1 fruit fly cellular context compared by ENCODE assay signal in the genomic region with DNA sequence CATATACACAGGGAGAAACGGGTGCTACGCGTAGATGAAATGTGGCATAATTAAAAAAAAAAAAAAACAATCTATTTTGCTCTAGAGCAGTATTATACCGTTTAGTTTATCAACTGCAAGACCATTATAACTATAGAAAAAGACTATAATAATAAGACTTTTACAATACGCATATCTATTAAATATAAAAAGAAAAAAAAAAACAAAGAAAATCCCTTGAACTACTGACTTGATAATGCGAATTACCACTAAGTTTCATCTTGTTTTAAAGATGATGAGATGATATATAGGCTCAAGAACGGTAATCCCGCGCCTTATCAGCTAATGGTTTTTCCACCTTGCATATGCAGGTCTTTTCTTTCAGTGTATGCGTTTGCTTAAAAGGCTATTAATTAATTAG.
A peak's percentile ranks its signal among the peaks of the same experiment; 100 is the strongest.
TF ChIP-seq lines count a peak whose summit lies in the region.

No protein-coding gene starts in this region.

TF ChIP-seq in whole organism, embryonic, 481 proteins besides CTCF, POLR2A, EP300 and RAD21 (continued from another document):
- peak; percentile 12 for TF ChIP-seq unpg (GFP tag; optimal IDR thresholded peaks at IDR 0.05; lab: Kevin White, UChicago)
- TF ChIP-seq CG31441 (GFP tag; IDR thresholded peaks at IDR 0.05; lab: Robert Waterston, UW): peak; percentile 48
- no peak for TF ChIP-seq psq (GFP tag; optimal IDR thresholded peaks at IDR 0.05; lab: Kevin White, UChicago)
- no peak for TF ChIP-seq CG5180 (GFP tag; optimal IDR thresholded peaks at IDR 0.05; lab: Kevin White, UChicago)
- TF ChIP-seq Kr (GFP tag; optimal IDR thresholded peaks at IDR 0.05; lab: Kevin White, UChicago): no peak
- peak; percentile 42 for TF ChIP-seq Sox102F (GFP tag; optimal IDR thresholded peaks at IDR 0.05; lab: Kevin White, UChicago)
- no peak for TF ChIP-seq Taf1 (GFP tag; IDR thresholded peaks at IDR 0.05; lab: Robert Waterston, UW)
- peak; percentile 39 for TF ChIP-seq Hmr (GFP tag; optimal IDR thresholded peaks at IDR 0.05; lab: Kevin White, UChicago)
- TF ChIP-seq maf-S (GFP tag; optimal IDR thresholded peaks at IDR 0.05; lab: Kevin White, UChicago): no peak
- TF ChIP-seq esg (GFP tag; conservative IDR thresholded peaks at IDR 0.05; lab: Robert Waterston, UW): peak; percentile 27; the same call in 1 of the 2 replicates
- peak; percentile 44 for TF ChIP-seq CG2120 (GFP tag; optimal IDR thresholded peaks at IDR 0.05; lab: Kevin White, UChicago)
- TF ChIP-seq stwl (tag; optimal IDR thresholded peaks at IDR 0.05; lab: Kevin White, UChicago): no peak
- TF ChIP-seq CG6272 (GFP tag; IDR thresholded peaks at IDR 0.05; lab: Robert Waterston, UW): no peak
- TF ChIP-seq pnt (GFP tag; optimal IDR thresholded peaks at IDR 0.05; lab: Kevin White, UChicago): no peak
- TF ChIP-seq CG30403 (GFP tag; optimal IDR thresholded peaks at IDR 0.05; lab: Kevin White, UChicago): peak; percentile 43
- peak; percentile 14 for TF ChIP-seq bcd (GFP tag; optimal IDR thresholded peaks at IDR 0.05; lab: Kevin White, UChicago)
- peak; percentile 29 for TF ChIP-seq Xbp1 (GFP tag; optimal IDR thresholded peaks at IDR 0.05; lab: Kevin White, UChicago)
- peak; percentile 58 for TF ChIP-seq gem (tag; optimal IDR thresholded peaks at IDR 0.05; lab: Kevin White, UChicago)
- TF ChIP-seq CG11504 (tag; optimal IDR thresholded peaks at IDR 0.05; lab: Kevin White, UChicago): peak; percentile 61
- 0 out of 2 replicates have a peak, but pooled peaks have one; percentile 9 for TF ChIP-seq CG6689 (GFP tag; IDR thresholded peaks at IDR 0.05; lab: Robert Waterston, UW)
- TF ChIP-seq dmrt11E (tag; optimal IDR thresholded peaks at IDR 0.05; lab: Kevin White, UChicago): peak; percentile 16
- TF ChIP-seq nerfin-2 (GFP tag; IDR thresholded peaks at IDR 0.05; lab: Robert Waterston, UW; ENCODE audit: partially characterized antibody): no peak
- TF ChIP-seq grau (tag; optimal IDR thresholded peaks at IDR 0.05; lab: Kevin White, UChicago): peak; percentile 38
- TF ChIP-seq CG2678 (tag; optimal IDR thresholded peaks at IDR 0.05; lab: Kevin White, UChicago): peak; percentile 66
- TF ChIP-seq CG15601 (tag; optimal IDR thresholded peaks at IDR 0.05; lab: Kevin White, UChicago): peak; percentile 8
- TF ChIP-seq CG16815 (GFP tag; optimal IDR thresholded peaks at IDR 0.05; lab: Kevin White, UChicago): no peak
- no peak for TF ChIP-seq HLHmδ (GFP tag; optimal IDR thresholded peaks at IDR 0.05; lab: Kevin White, UChicago)
- peak; percentile 28 for TF ChIP-seq cwo (GFP tag; optimal IDR thresholded peaks at IDR 0.05; lab: Kevin White, UChicago)
- peak; percentile 25; the same call in 1 of the 2 replicates for TF ChIP-seq lmd (GFP tag; IDR thresholded peaks at IDR 0.05; lab: Robert Waterston, UW)
- TF ChIP-seq Hr51 (GFP tag; optimal IDR thresholded peaks at IDR 0.05; lab: Kevin White, UChicago): peak in 1 of 2 experiments; percentile 58
- TF ChIP-seq bsh (GFP tag; optimal IDR thresholded peaks at IDR 0.05; lab: Kevin White, UChicago): peak in 1 of 2 experiments; percentile 12
- TF ChIP-seq CG7839 (tag; optimal IDR thresholded peaks at IDR 0.05; lab: Kevin White, UChicago): peak; percentile 58
- TF ChIP-seq Lpt (GFP tag; optimal IDR thresholded peaks at IDR 0.05; lab: Kevin White, UChicago): no peak
- TF ChIP-seq nmo (GFP tag; optimal IDR thresholded peaks at IDR 0.05; lab: Kevin White, UChicago): peak; percentile 51
- TF ChIP-seq CG9437 (GFP tag; optimal IDR thresholded peaks at IDR 0.05; lab: Kevin White, UChicago): peak; percentile 43
- no peak for TF ChIP-seq Aef1 (GFP tag; IDR thresholded peaks at IDR 0.05; lab: Robert Waterston, UW)
- TF ChIP-seq CG18619 (GFP tag; optimal IDR thresholded peaks at IDR 0.05; lab: Kevin White, UChicago): peak; percentile 43
- TF ChIP-seq CG10979 (tag; optimal IDR thresholded peaks at IDR 0.05; lab: Kevin White, UChicago): peak; percentile 12
- TF ChIP-seq CG18262 (tag; optimal IDR thresholded peaks at IDR 0.05; lab: Kevin White, UChicago): peak; percentile 37
- peak; percentile 42 for TF ChIP-seq CG13775 (GFP tag; optimal IDR thresholded peaks at IDR 0.05; lab: Kevin White, UChicago)
- TF ChIP-seq sima (GFP tag; optimal IDR thresholded peaks at IDR 0.05; lab: Kevin White, UChicago): no peak
- TF ChIP-seq vvl (GFP tag; IDR thresholded peaks at IDR 0.05; lab: Robert Waterston, UW): peak; percentile 32; the same call in 1 of the 2 replicates
- peak in 1 of 2 experiments; percentile 4 for TF ChIP-seq dpn (GFP tag; optimal IDR thresholded peaks at IDR 0.05; lab: Kevin White, UChicago)
- TF ChIP-seq CG17359 (tag; optimal IDR thresholded peaks at IDR 0.05; lab: Kevin White, UChicago): peak; percentile 2
- TF ChIP-seq org-1 (GFP tag; optimal IDR thresholded peaks at IDR 0.05; lab: Kevin White, UChicago): peak; percentile 33
- peak; percentile 43; the same call in 1 of the 3 replicates for TF ChIP-seq CG17361 (GFP tag; IDR thresholded peaks at IDR 0.05; lab: Robert Waterston, UW)
- 0 out of 2 replicates have a peak, but pooled peaks have one; percentile 5 for TF ChIP-seq CG1024 (GFP tag; IDR thresholded peaks at IDR 0.05; lab: Robert Waterston, UW)
- peak; percentile 51 for TF ChIP-seq CG13424 (tag; optimal IDR thresholded peaks at IDR 0.05; lab: Kevin White, UChicago)
